Worm (Caenorhabditis elegans): ENCODE data around the gene div-1.

- TF ChIP-seq chd-7 (tag; optimal IDR thresholded peaks at IDR 0.05) (no peak), attf-6 (GFP tag; IDR thresholded peaks at IDR 0.05) (no peak), ceh-40 (GFP tag; IDR thresholded peaks at IDR 0.05) (no peak), pha-4 (tag; optimal IDR thresholded peaks at IDR 0.05) (no peak), dpff-1 (tag; optimal IDR thresholded peaks at IDR 0.05) (no peak), dpl-1 (GFP tag; optimal IDR thresholded peaks at IDR 0.05) (no peak)
Measured at ce11 chrIII:10254583-10254982, 6.2 kb upstream of the div-1 start, which contains the start of gene R01H10.4.

Data from whole organism, young adult.